Worm (Caenorhabditis elegans): ENCODE results near the gene nhl-1.

The nhl-1 gene

ce11 chrIII:9153809-9154208 lies at the start of gene nhl-1:
Gene nhl-1 (minus strand): TSS chrIII:9153909.
- TF ChIP-seq nhr-71 (tag; optimal IDR thresholded peaks at IDR 0.05) (peak; percentile 1), egl-27 (tag; optimal IDR thresholded peaks at IDR 0.05) (no peak), rnt-1 (tag; optimal IDR thresholded peaks at IDR 0.05) (peak; percentile 44)

- no peak for TF ChIP-seq lin-13 (GFP tag; optimal IDR thresholded peaks at IDR 0.05)
- TF ChIP-seq unc-62 (GFP tag; optimal IDR thresholded peaks at IDR 0.05), result no peak
- no peak for TF ChIP-seq unc-30 (tag; optimal IDR thresholded peaks at IDR 0.05)
- no peak for TF ChIP-seq jun-1 (tag; optimal IDR thresholded peaks at IDR 0.05)
- no peak for TF ChIP-seq F16B12.6 (tag; optimal IDR thresholded peaks at IDR 0.05)
- TF ChIP-seq grh-1 (GFP tag; IDR thresholded peaks at IDR 0.05), result no peak
Measured at ce11 chrIII:9201977-9202376, 48.3 kb upstream of the nhl-1 start.

- TF ChIP-seq sox-4 (tag; optimal IDR thresholded peaks at IDR 0.05) (no peak), snu-23 (GFP tag; optimal IDR thresholded peaks at IDR 0.05) (no peak), dpl-1 (GFP tag; optimal IDR thresholded peaks at IDR 0.05) (no peak), grh-1 (GFP tag; IDR thresholded peaks at IDR 0.05) (no peak)
Measured at ce11 chrIII:9199605-9200004, 45.9 kb upstream of the nhl-1 start, which contains the start of gene ZC84.6. Gene ZC84.6 (minus strand): TSS chrIII:9199705.

ce11 chrIII:9191091-9191490 lies 37.4 kb upstream of the nhl-1 start, which contains the start of gene cls-3:
Gene cls-3 (minus strand): TSS chrIII:9191109.
- no peak for TF ChIP-seq nhr-76 (tag; optimal IDR thresholded peaks at IDR 0.05)
- peak; percentile 33 for TF ChIP-seq irx-1 (tag; optimal IDR thresholded peaks at IDR 0.05)
- no peak for TF ChIP-seq fos-1 (tag; optimal IDR thresholded peaks at IDR 0.05)
- peak; percentile 61 to 76 for TF ChIP-seq lsy-2 (tag; optimal IDR thresholded peaks at IDR 0.05)
- TF ChIP-seq aha-1 (tag; optimal IDR thresholded peaks at IDR 0.05), result no peak
- TF ChIP-seq elt-3 (tag; optimal IDR thresholded peaks at IDR 0.05), result no peak
- no peak for TF ChIP-seq C34B4.2 (tag; optimal IDR thresholded peaks at IDR 0.05)
- TF ChIP-seq nhr-77 (tag; optimal IDR thresholded peaks at IDR 0.05), result no peak
- no peak for TF ChIP-seq sptf-1 (tag; optimal IDR thresholded peaks at IDR 0.05)
- no peak for TF ChIP-seq C04F5.9 (tag; optimal IDR thresholded peaks at IDR 0.05)
- no peak for TF ChIP-seq unc-62 (GFP tag; optimal IDR thresholded peaks at IDR 0.05)
- TF ChIP-seq pax-3 (tag; optimal IDR thresholded peaks at IDR 0.05), result no peak
- TF ChIP-seq Y116A8C.19 (tag; optimal IDR thresholded peaks at IDR 0.05; ENCODE audit: borderline replicate concordance), result no peak
- no peak for TF ChIP-seq alr-1 (tag; optimal IDR thresholded peaks at IDR 0.05; ENCODE audit: borderline replicate concordance)
- peak; percentile 68 for TF ChIP-seq lin-14 (GFP tag; optimal IDR thresholded peaks at IDR 0.05)
- TF ChIP-seq elt-2 (tag; optimal IDR thresholded peaks at IDR 0.05), result no peak
- TF ChIP-seq egl-13 (tag; optimal IDR thresholded peaks at IDR 0.05), result peak; percentile 13
- TF ChIP-seq rnt-1 (tag; optimal IDR thresholded peaks at IDR 0.05), result peak; percentile 88
- no peak for TF ChIP-seq ceh-63 (GFP tag; optimal IDR thresholded peaks at IDR 0.05)
- TF ChIP-seq vab-15 (tag; optimal IDR thresholded peaks at IDR 0.05), result peak; percentile 21
- no peak for TF ChIP-seq hlh-4 (tag; optimal IDR thresholded peaks at IDR 0.05)
- no peak for TF ChIP-seq ztf-4 (tag; optimal IDR thresholded peaks at IDR 0.05)
- peak; percentile 43 for TF ChIP-seq nhr-20 (tag; optimal IDR thresholded peaks at IDR 0.05)
- TF ChIP-seq efl-3 (GFP tag; optimal IDR thresholded peaks at IDR 0.05), result no peak
- TF ChIP-seq nhr-71 (tag; optimal IDR thresholded peaks at IDR 0.05), result peak; percentile 81
- no peak for TF ChIP-seq unc-98 (GFP tag; IDR thresholded peaks at IDR 0.05)
- TF ChIP-seq hpl-2 (GFP tag; optimal IDR thresholded peaks at IDR 0.05), result no peak
- TF ChIP-seq snpc-4 (tag; optimal IDR thresholded peaks at IDR 0.05), result no peak
- TF ChIP-seq F16B12.6 (tag; optimal IDR thresholded peaks at IDR 0.05), result peak; percentile 54
- peak; percentile 26 for TF ChIP-seq lin-39 (tag; optimal IDR thresholded peaks at IDR 0.05)
- no peak for TF ChIP-seq aly-2 (tag; optimal IDR thresholded peaks at IDR 0.05)
- TF ChIP-seq skn-1 (tag; optimal IDR thresholded peaks at IDR 0.05), result no peak
- TF ChIP-seq lin-13 (GFP tag; optimal IDR thresholded peaks at IDR 0.05), result peak; percentile 59
- TF ChIP-seq nhr-90 (tag; optimal IDR thresholded peaks at IDR 0.05; ENCODE audit: poor library complexity), result peak; percentile 47
- no peak for TF ChIP-seq zip-4 (GFP tag; optimal IDR thresholded peaks at IDR 0.05)
- TF ChIP-seq fkh-10 (GFP tag; optimal IDR thresholded peaks at IDR 0.05), result no peak
- peak; percentile 88 to 92 for TF ChIP-seq lin-35 (GFP tag; optimal IDR thresholded peaks at IDR 0.05)
- no peak for TF ChIP-seq blmp-1 (tag; optimal IDR thresholded peaks at IDR 0.05)
- peak; percentile 56 for TF ChIP-seq C16A3.4 (tag; optimal IDR thresholded peaks at IDR 0.05)
- TF ChIP-seq mef-2 (tag; optimal IDR thresholded peaks at IDR 0.05), result no peak

Measured in whole organism, L1 larva.